Fruit fly (Drosophila melanogaster) whole organism, embryonic: ENCODE results near the gene CG31960.

Source experiments
- ATbp ChIP-seq: fragments of 200-800 bp; sonication (Bioruptor generic); optimal IDR thresholded peaks from 2 replicates; lab custom pipeline; 2017; ENCODE audit warnings: missing biosample characterization, mild to moderate bottlenecking, missing genetic modification characterization, missing genetic modification reagents
- Bgb ChIP-seq: fragments of 200-800 bp; sonication (Bioruptor generic); IDR thresholded peaks from 2 replicates; pipeline ENCODE4 v1.3.6; 2022; ENCODE audit warnings: missing biosample characterization, missing genetic modification characterization; ENCODE audit not compliant: partially characterized antibody
- CG10565 ChIP-seq: fragments of 200-800 bp; sonication (Bioruptor generic); optimal IDR thresholded peaks from 3 replicates; lab custom pipeline; 2016; ENCODE audit warnings: missing biosample characterization, mild to moderate bottlenecking, missing genetic modification characterization
- CG11247 ChIP-seq: fragments of 200-800 bp; sonication (Bioruptor generic); IDR thresholded peaks from 2 replicates; pipeline ENCODE4 v1.3.6; 2022; ENCODE audit warnings: missing biosample characterization, missing genetic modification characterization
- CG1233 ChIP-seq: fragments of 200-800 bp; sonication (Bioruptor generic); optimal IDR thresholded peaks from 4 replicates; lab custom pipeline; 2018; ENCODE audit warnings: missing biosample characterization, mild to moderate bottlenecking, missing genetic modification characterization
- CG17359 ChIP-seq: fragments of 200-800 bp; sonication (Bioruptor generic); optimal IDR thresholded peaks from 3 replicates; lab custom pipeline; 2018; ENCODE audit warnings: missing biosample characterization, mild to moderate bottlenecking, missing genetic modification characterization, moderate library complexity
- CG17361 ChIP-seq: fragments of 200-800 bp; sonication (Bioruptor generic); IDR thresholded peaks from 3 replicates; pipeline ENCODE4 v1.3.6; 2022; ENCODE audit warnings: missing biosample characterization, missing genetic modification characterization
- CG17385 ChIP-seq: fragments of 200-800 bp; sonication (Bioruptor generic); optimal IDR thresholded peaks from 3 replicates; lab custom pipeline; 2018; ENCODE audit warnings: missing biosample characterization, mild to moderate bottlenecking, missing genetic modification characterization
- CG2712 ChIP-seq: fragments of 200-800 bp; optimal IDR thresholded peaks from 3 replicates; lab custom pipeline; 2019; ENCODE audit warnings: missing biosample characterization, mild to moderate bottlenecking, missing genetic modification characterization, moderate library complexity
- CG30020 ChIP-seq: fragments of 200-800 bp; optimal IDR thresholded peaks from 2 replicates; lab custom pipeline; 2019; ENCODE audit warnings: missing biosample characterization, mild to moderate bottlenecking, missing genetic modification characterization, moderate library complexity
- CG3065 ChIP-seq: fragments of 200-800 bp; sonication (Bioruptor generic); optimal IDR thresholded peaks from 2 replicates; lab custom pipeline; 2016; ENCODE audit warnings: missing biosample characterization, missing genetic modification characterization
- CG32532 ChIP-seq: fragments of 200-800 bp; sonication (Bioruptor generic); IDR thresholded peaks from 2 replicates; pipeline ENCODE4 v1.3.6; 2022; ENCODE audit warnings: missing biosample characterization, missing genetic modification characterization
- CG3407 ChIP-seq: fragments of 200-800 bp; sonication (Bioruptor generic); optimal IDR thresholded peaks from 2 replicates; lab custom pipeline; 2018; ENCODE audit warnings: missing biosample characterization, mild to moderate bottlenecking, missing genetic modification characterization
- CG4854 ChIP-seq: fragments of 200-800 bp; sonication (Bioruptor generic); optimal IDR thresholded peaks from 2 replicates; lab custom pipeline; 2016; ENCODE audit warnings: missing biosample characterization, missing genetic modification characterization, inconsistent platforms
- CG5953 ChIP-seq: fragments of 200-800 bp; sonication (Bioruptor generic); IDR thresholded peaks from 2 replicates; pipeline ENCODE4 v1.3.6; 2022; ENCODE audit warnings: missing biosample characterization, missing genetic modification characterization
- CG6683 ChIP-seq: fragments of 200-800 bp; sonication (Bioruptor generic); optimal IDR thresholded peaks from 2 replicates; lab custom pipeline; 2017; ENCODE audit warnings: missing biosample characterization, mild to moderate bottlenecking, missing genetic modification characterization, missing genetic modification reagents
- CG6813 ChIP-seq: fragments of 200-800 bp; sonication (Bioruptor generic); optimal IDR thresholded peaks from 2 replicates; lab custom pipeline; 2017; ENCODE audit warnings: missing biosample characterization, missing genetic modification characterization, mild to moderate bottlenecking, moderate library complexity, missing genetic modification reagents
- CG8924 ChIP-seq: fragments of 200-800 bp; optimal IDR thresholded peaks from 3 replicates; lab custom pipeline; 2019; ENCODE audit warnings: missing biosample characterization, mild to moderate bottlenecking, missing genetic modification characterization, moderate library complexity
- CTCF ChIP-seq: fragments of 200-800 bp; sonication (Bioruptor generic); optimal IDR thresholded peaks from 2 replicates; lab custom pipeline; 2017; ENCODE audit warnings: missing biosample characterization, mild to moderate bottlenecking, missing genetic modification characterization, moderate library complexity
- D19B ChIP-seq: fragments of 200-800 bp; sonication (Bioruptor generic); optimal IDR thresholded peaks from 2 replicates; lab custom pipeline; 2017; ENCODE audit warnings: missing biosample characterization, mild to moderate bottlenecking, missing genetic modification characterization
- Dad ChIP-seq: fragments of 200-800 bp; sonication (Bioruptor generic); optimal IDR thresholded peaks from 3 replicates; lab custom pipeline; 2016; ENCODE audit warnings: missing biosample characterization, missing genetic modification characterization
- Gug ChIP-seq: fragments of 200-800 bp; sonication (Bioruptor generic); IDR thresholded peaks from 4 replicates; pipeline ENCODE4 v1.3.6; 2022; ENCODE audit warnings: missing biosample characterization, missing genetic modification characterization
- H2.0 ChIP-seq: fragments of 200-800 bp; sonication (Bioruptor generic); IDR thresholded peaks from 2 replicates; pipeline ENCODE4 v1.3.6; 2022; ENCODE audit warnings: missing biosample characterization, missing genetic modification characterization
- Meics ChIP-seq: fragments of 200-800 bp; sonication (Bioruptor generic); optimal IDR thresholded peaks from 2 replicates; lab custom pipeline; 2017; ENCODE audit warnings: missing biosample characterization, mild to moderate bottlenecking, missing genetic modification characterization
- NC2α ChIP-seq: fragments of 200-800 bp; sonication (Bioruptor generic); optimal IDR thresholded peaks from 2 replicates; lab custom pipeline; 2016; ENCODE audit warnings: missing biosample characterization, missing genetic modification characterization
- Neu2 ChIP-seq: fragments of 200-800 bp; sonication (Bioruptor generic); optimal IDR thresholded peaks from 3 replicates; lab custom pipeline; 2016; ENCODE audit warnings: missing biosample characterization, missing genetic modification characterization, borderline replicate concordance
- Optix ChIP-seq: fragments of 200-800 bp; sonication (Bioruptor generic); IDR thresholded peaks from 3 replicates; pipeline ENCODE4 v1.3.6; 2022; ENCODE audit warnings: missing biosample characterization, missing genetic modification characterization
- Scr ChIP-seq: fragments of 200-800 bp; sonication (Bioruptor generic); IDR thresholded peaks from 2 replicates; pipeline ENCODE4 v1.3.6; 2022; ENCODE audit warnings: missing biosample characterization, missing genetic modification characterization; ENCODE audit not compliant: partially characterized antibody
- Sin3A ChIP-seq: fragments of >200 bp; optimal IDR thresholded peaks from 2 replicates; lab custom pipeline; 2018
- Ssrp ChIP-seq: fragments of 200-800 bp; sonication (Bioruptor generic); optimal IDR thresholded peaks from 2 replicates; lab custom pipeline; 2018; ENCODE audit warnings: missing biosample characterization, mild to moderate bottlenecking, missing genetic modification characterization, moderate library complexity
- ac ChIP-seq: fragments of 200-800 bp; sonication (Bioruptor generic); optimal IDR thresholded peaks from 3 replicates; lab custom pipeline; 2017; ENCODE audit warnings: missing biosample characterization, mild to moderate bottlenecking, missing genetic modification characterization
- al ChIP-seq: fragments of 200-800 bp; sonication (Bioruptor generic); IDR thresholded peaks from 2 replicates; pipeline ENCODE4 v1.3.6; 2022; ENCODE audit warnings: missing biosample characterization, missing genetic modification characterization
- ap ChIP-seq: fragments of 200-800 bp; sonication (Bioruptor generic); IDR thresholded peaks from 2 replicates; pipeline ENCODE4 v1.3.6; 2022; ENCODE audit warnings: missing biosample characterization, missing genetic modification characterization
- chinmo ChIP-seq: fragments of 200-800 bp; sonication (Bioruptor generic); IDR thresholded peaks from 4 replicates; pipeline ENCODE4 v1.3.6; 2022; ENCODE audit warnings: missing biosample characterization, missing genetic modification characterization; ENCODE audit not compliant: partially characterized antibody
- ci ChIP-seq: fragments of 200-800 bp; sonication (Bioruptor generic); IDR thresholded peaks from 3 replicates; pipeline ENCODE4 v1.3.6; 2022; ENCODE audit warnings: missing biosample characterization, missing genetic modification characterization
- crol ChIP-seq: fragments of 200-800 bp; sonication (Bioruptor generic); IDR thresholded peaks from 2 replicates; pipeline ENCODE4 v1.3.6; 2022; ENCODE audit warnings: missing biosample characterization, missing genetic modification characterization
- dmrt11E ChIP-seq: fragments of 200-800 bp; sonication (Bioruptor generic); optimal IDR thresholded peaks from 3 replicates; lab custom pipeline; 2018; ENCODE audit warnings: missing biosample characterization, mild to moderate bottlenecking, missing genetic modification characterization, moderate library complexity
- dysf ChIP-seq: fragments of 200-800 bp; sonication (Bioruptor generic); IDR thresholded peaks from 3 replicates; pipeline ENCODE4 v1.3.6; 2022; ENCODE audit warnings: missing biosample characterization, missing genetic modification characterization
- eyg ChIP-seq: fragments of 200-800 bp; sonication (Bioruptor generic); optimal IDR thresholded peaks from 3 replicates; lab custom pipeline; 2016; ENCODE audit warnings: missing biosample characterization, missing genetic modification characterization
- gcm2 ChIP-seq: fragments of 200-800 bp; sonication (Bioruptor generic); optimal IDR thresholded peaks from 2 replicates; lab custom pipeline; 2016; ENCODE audit warnings: missing biosample characterization, missing genetic modification characterization
- gt ChIP-seq: fragments of 200-800 bp; sonication (Bioruptor generic); IDR thresholded peaks from 2 replicates; pipeline ENCODE4 v1.3.6; 2022; ENCODE audit warnings: missing biosample characterization, missing genetic modification characterization
- her ChIP-seq: fragments of 200-800 bp; sonication (Bioruptor generic); optimal IDR thresholded peaks from 2 replicates; lab custom pipeline; 2016; ENCODE audit warnings: missing biosample characterization, missing genetic modification characterization
- jigr1 ChIP-seq: fragments of 200-800 bp; sonication (Bioruptor generic); IDR thresholded peaks from 3 replicates; pipeline ENCODE4 v1.3.6; 2022; ENCODE audit warnings: missing biosample characterization, missing genetic modification characterization
- jing ChIP-seq: fragments of 200-800 bp; sonication (Bioruptor generic); optimal IDR thresholded peaks from 2 replicates; lab custom pipeline; 2018; ENCODE audit warnings: missing biosample characterization, mild to moderate bottlenecking, missing genetic modification characterization
- kay ChIP-seq: fragments of 200-800 bp; sonication (Bioruptor generic); optimal IDR thresholded peaks from 2 replicates; lab custom pipeline; 2016; ENCODE audit warnings: missing biosample characterization, missing genetic modification characterization
- lov ChIP-seq, 2 experiments: fragments of 200-800 bp in 1 of 2; fragments of >200 bp in 1 of 2; sonication (Bioruptor generic) in 1 of 2; IDR thresholded peaks in 1 of 2; optimal IDR thresholded peaks in 1 of 2; 2 replicates in 1 of 2; 3 replicates in 1 of 2; pipeline versions ENCODE4 v1.3.6 to Lab custom; 2017 to 2022; ENCODE audit warnings: missing biosample characterization in 1 of 2, missing genetic modification characterization in 1 of 2
- scrt ChIP-seq: fragments of 200-800 bp; sonication (Bioruptor generic); optimal IDR thresholded peaks from 2 replicates; lab custom pipeline; 2018; ENCODE audit warnings: missing biosample characterization, mild to moderate bottlenecking, missing genetic modification characterization, moderate library complexity
- tna ChIP-seq: fragments of 200-800 bp; sonication (Bioruptor generic); IDR thresholded peaks from 2 replicates; pipeline ENCODE4 v1.3.6; 2022; ENCODE audit warnings: missing biosample characterization, missing genetic modification characterization; ENCODE audit not compliant: partially characterized antibody
- tx ChIP-seq: fragments of 200-800 bp; sonication (Bioruptor generic); optimal IDR thresholded peaks from 2 replicates; lab custom pipeline; 2016; ENCODE audit warnings: missing biosample characterization, missing genetic modification characterization

Gene CG31960

dm6 chr2L:3789290-3790067 lies 4.7 kb downstream of the CG31960 start (continued):
- no peak for TF ChIP-seq al (GFP tag; lab: Robert Waterston, UW)
- no peak for TF ChIP-seq eyg (GFP tag; lab: Kevin White, UChicago)
- peak; percentile 46 for TF ChIP-seq CTCF (GFP tag; lab: Kevin White, UChicago)
- no peak for TF ChIP-seq CG10565 (GFP tag; lab: Kevin White, UChicago)
- peak; percentile 91 for TF ChIP-seq CG17361
- TF ChIP-seq Neu2 (GFP tag; lab: Kevin White, UChicago), result no peak
- TF ChIP-seq CG5953 (GFP tag; lab: Robert Waterston, UW), result peak; percentile 68
- TF ChIP-seq Meics (GFP tag; lab: Kevin White, UChicago), result peak; percentile 48
- TF ChIP-seq CG6813, result peak; percentile 51
- no peak for TF ChIP-seq her (GFP tag; lab: Kevin White, UChicago)
- peak; percentile 87 for TF ChIP-seq CG17385 (GFP tag; lab: Kevin White, UChicago)
- TF ChIP-seq jing (GFP tag; lab: Kevin White, UChicago), result peak; percentile 24
- peak; percentile 87 for TF ChIP-seq Ssrp (tag; lab: Kevin White, UChicago)
- TF ChIP-seq H2.0 (GFP tag; lab: Robert Waterston, UW), result peak; percentile 76
- peak; percentile 21 for TF ChIP-seq scrt (GFP tag; lab: Kevin White, UChicago)
- no peak for TF ChIP-seq CG4854 (GFP tag; lab: Kevin White, UChicago)
- TF ChIP-seq tx (GFP tag; lab: Kevin White, UChicago), result no peak
- TF ChIP-seq dysf (GFP tag; lab: Robert Waterston, UW), result peak; percentile 81
- peak; percentile 73 for TF ChIP-seq ap
- TF ChIP-seq Optix, result 0 out of 3 replicates have a peak, but pooled peaks have one; percentile 31
- TF ChIP-seq crol, result peak; percentile 79
- peak; percentile 17; the same call in 1 of the 3 replicates for TF ChIP-seq jigr1 (GFP tag; lab: Robert Waterston, UW)
- TF ChIP-seq CG17359 (tag; lab: Kevin White, UChicago), result peak; percentile 89
- TF ChIP-seq Sin3A (lab: Kevin White, UChicago), result no peak
- 0 out of 2 replicates have a peak, but pooled peaks have one; percentile 40 for TF ChIP-seq CG11247 (GFP tag; lab: Robert Waterston, UW)
- TF ChIP-seq Bgb (GFP tag; lab: Robert Waterston, UW), result no peak; the same call in 1 of the 2 replicates
- no peak for TF ChIP-seq Scr (GFP tag; lab: Robert Waterston, UW)
- TF ChIP-seq CG2712 (tag; lab: Kevin White, UChicago), result peak; percentile 95
- TF ChIP-seq CG6683, result peak; percentile 29
- TF ChIP-seq ac (GFP tag; lab: Kevin White, UChicago), result no peak
- TF ChIP-seq CG3065 (GFP tag; lab: Kevin White, UChicago), result peak; percentile 51
- TF ChIP-seq gcm2 (GFP tag; lab: Kevin White, UChicago), result peak; percentile 14
- TF ChIP-seq CG3407, result peak; percentile 91
- TF ChIP-seq gt (GFP tag; lab: Robert Waterston, UW), result peak; percentile 67; the same call in 1 of the 2 replicates
- no peak for TF ChIP-seq NC2α (GFP tag; lab: Kevin White, UChicago)
- TF ChIP-seq CG30020 (tag; lab: Kevin White, UChicago), result no peak
- TF ChIP-seq chinmo (GFP tag; lab: Robert Waterston, UW), result 0 out of 4 replicates have a peak, but pooled peaks have one; percentile 44
- TF ChIP-seq tna, result no peak
- peak; percentile 82 for TF ChIP-seq dmrt11E (tag; lab: Kevin White, UChicago)
- TF ChIP-seq D19B, result no peak
- TF ChIP-seq ci (GFP tag; lab: Robert Waterston, UW), result peak; percentile 93
- peak; percentile 94 for TF ChIP-seq ATbp (GFP tag; lab: Kevin White, UChicago)
- peak; percentile 91 for TF ChIP-seq CG8924 (tag; lab: Kevin White, UChicago)
- TF ChIP-seq Gug (GFP tag; lab: Robert Waterston, UW), result peak; percentile 67; the same call in 3 of the 4 replicates
- peak; percentile 74 for TF ChIP-seq CG1233
- no peak for TF ChIP-seq Dad
- TF ChIP-seq kay (GFP tag; lab: Kevin White, UChicago), result peak; percentile 18
- no peak for TF ChIP-seq lov (optimal IDR thresholded peaks at IDR 0.05; lab: Kevin White, UChicago)
- peak; percentile 84; the same call in 2 of the 3 replicates for TF ChIP-seq lov (GFP tag; IDR thresholded peaks at IDR 0.05; lab: Robert Waterston, UW)
- TF ChIP-seq CG32532 (GFP tag; lab: Robert Waterston, UW), result peak; percentile 65
